Worm (Caenorhabditis elegans) whole organism, young adult: Measurements from ENCODE around the gene Y45F3A.5.

Experiments used
- B0035.1 ChIP-seq: sonication (generic microtip); optimal IDR thresholded peaks from 2 replicates; lab custom pipeline; 2016; ENCODE audit warnings: missing genetic modification characterization, mild to moderate bottlenecking, missing compliant biosample characterization, missing genotype, missing genetic modification reagents
- B0261.1 ChIP-seq: sonication (generic microtip); optimal IDR thresholded peaks from 2 replicates; lab custom pipeline; 2016; ENCODE audit warnings: mild to moderate bottlenecking, missing genetic modification characterization, moderate library complexity, missing compliant biosample characterization
- B0336.3 ChIP-seq: fragments of 200-800 bp; sonication (Bioruptor generic); IDR thresholded peaks from 2 replicates; pipeline ENCODE4 v1.3.6; 2022; ENCODE audit warnings: missing genetic modification characterization, missing compliant biosample characterization
- F37B4.10 ChIP-seq: fragments of 200-800 bp; sonication (Bioruptor generic); IDR thresholded peaks from 2 replicates; pipeline ENCODE4 v1.3.6; 2022; ENCODE audit warnings: missing genetic modification characterization, missing compliant biosample characterization
- F52B5.7 ChIP-seq: sonication (generic microtip); optimal IDR thresholded peaks from 2 replicates; lab custom pipeline; 2016; ENCODE audit warnings: mild to moderate bottlenecking, missing genetic modification characterization, missing compliant biosample characterization
- F55B11.4 ChIP-seq: sonication (generic microtip); optimal IDR thresholded peaks from 2 replicates; lab custom pipeline; 2016; ENCODE audit warnings: missing compliant biosample characterization, missing genetic modification characterization, borderline replicate concordance; ENCODE audit not compliant: insufficient read depth
- T26A5.8 ChIP-seq: sonication (generic microtip); optimal IDR thresholded peaks from 2 replicates; lab custom pipeline; 2016; ENCODE audit warnings: missing genetic modification characterization, missing compliant biosample characterization
- Y53F4B.3 ChIP-seq: fragments of 200-800 bp; sonication (Bioruptor generic); IDR thresholded peaks from 2 replicates; pipeline ENCODE4 v1.3.6; 2022; ENCODE audit warnings: missing genetic modification reagents, missing genetic modification characterization, missing compliant biosample characterization
- Y79H2A.3 ChIP-seq: fragments of 200-800 bp; sonication (Bioruptor generic); conservative IDR thresholded peaks from 2 replicates; pipeline ENCODE4 v1.3.6; 2022; ENCODE audit warnings: missing genetic modification reagents, missing genetic modification characterization, missing compliant biosample characterization
- Y95B8A.8 ChIP-seq: fragments of 200-800 bp; sonication (Bioruptor generic); IDR thresholded peaks from 2 replicates; pipeline ENCODE4 v1.3.6; 2022; ENCODE audit warnings: missing genetic modification reagents, missing genetic modification characterization, missing compliant biosample characterization
- ZK185.1 ChIP-seq: sonication (generic microtip); optimal IDR thresholded peaks from 2 replicates; lab custom pipeline; 2016; ENCODE audit warnings: mild to moderate bottlenecking, missing genetic modification characterization, missing compliant biosample characterization; ENCODE audit not compliant: poor library complexity, severe bottlenecking
- aptf-2 ChIP-seq: fragments of 200-800 bp; sonication (Bioruptor generic); conservative IDR thresholded peaks from 2 replicates; pipeline ENCODE4 v1.3.6; 2022; ENCODE audit warnings: missing genetic modification reagents, missing genetic modification characterization, missing compliant biosample characterization
- aptf-3 ChIP-seq: fragments of 200-800 bp; sonication (Bioruptor generic); IDR thresholded peaks from 2 replicates; pipeline ENCODE4 v1.3.6; 2022; ENCODE audit warnings: missing genetic modification characterization, missing compliant biosample characterization
- attf-3 ChIP-seq: fragments of 200-800 bp; sonication (Bioruptor generic); conservative IDR thresholded peaks from 2 replicates; pipeline ENCODE4 v1.3.6; 2022; ENCODE audit warnings: missing genetic modification reagents, missing genetic modification characterization, missing compliant biosample characterization
- bed-1 ChIP-seq: fragments of 200-800 bp; sonication (Bioruptor generic); IDR thresholded peaks from 2 replicates; pipeline ENCODE4 v1.3.6; 2022; ENCODE audit warnings: missing genetic modification reagents, missing genetic modification characterization, missing compliant biosample characterization
- cebp-1 ChIP-seq, 2 experiments: fragments of 200-800 bp in 1 of 2; sonication (Bioruptor generic) in 1 of 2; sonication (generic microtip) in 1 of 2; IDR thresholded peaks in 1 of 2; optimal IDR thresholded peaks in 1 of 2; 2 replicates each; pipeline versions ENCODE4 v1.3.6 to Lab custom; 2017 to 2022; ENCODE audit warnings: missing compliant biosample characterization in 2 of 2, missing genetic modification characterization in 2 of 2, mild to moderate bottlenecking in 1 of 2, missing genetic modification reagents in 1 of 2, moderate library complexity in 1 of 2
- cebp-2 ChIP-seq: fragments of 200-800 bp; sonication (Bioruptor generic); IDR thresholded peaks from 2 replicates; pipeline ENCODE4 v1.3.6; 2022; ENCODE audit warnings: missing genetic modification characterization, missing compliant biosample characterization
- ceh-100 ChIP-seq: fragments of 200-800 bp; sonication (Bioruptor generic); IDR thresholded peaks from 2 replicates; pipeline ENCODE4 v1.3.6; 2022; ENCODE audit warnings: missing genetic modification reagents, missing genetic modification characterization, missing compliant biosample characterization
- ceh-40 ChIP-seq: fragments of 200-800 bp; sonication (Bioruptor generic); IDR thresholded peaks from 2 replicates; pipeline ENCODE4 v1.3.6; 2022; ENCODE audit warnings: missing genetic modification characterization, missing compliant biosample characterization
- ceh-58 ChIP-seq: fragments of 200-800 bp; sonication (Bioruptor generic); IDR thresholded peaks from 2 replicates; pipeline ENCODE4 v1.3.6; 2022; ENCODE audit warnings: missing genetic modification characterization, missing compliant biosample characterization
- ceh-91 ChIP-seq: fragments of 200-800 bp; sonication (Bioruptor generic); IDR thresholded peaks from 2 replicates; pipeline ENCODE4 v1.3.6; 2022; ENCODE audit warnings: missing genetic modification reagents, missing genetic modification characterization, missing compliant biosample characterization
- dox-1 ChIP-seq: fragments of 200-800 bp; sonication (Bioruptor generic); IDR thresholded peaks from 2 replicates; pipeline ENCODE4 v1.3.6; 2022; ENCODE audit warnings: missing genetic modification reagents, missing genetic modification characterization, missing compliant biosample characterization
- egl-44 ChIP-seq: fragments of 200-800 bp; sonication (Bioruptor generic); IDR thresholded peaks from 2 replicates; pipeline ENCODE4 v1.3.6; 2022; ENCODE audit warnings: missing genetic modification reagents, missing genetic modification characterization, missing compliant biosample characterization
- fkh-3 ChIP-seq: sonication (generic microtip); optimal IDR thresholded peaks from 2 replicates; lab custom pipeline; 2016; ENCODE audit warnings: mild to moderate bottlenecking, missing genetic modification characterization, missing compliant biosample characterization
- gei-17 ChIP-seq: fragments of 200-800 bp; sonication (Bioruptor generic); optimal IDR thresholded peaks from 2 replicates; lab custom pipeline; 2018; ENCODE audit warnings: mild to moderate bottlenecking, missing genetic modification characterization, missing compliant biosample characterization
- hlh-12 ChIP-seq: sonication (generic microtip); optimal IDR thresholded peaks from 2 replicates; lab custom pipeline; 2016; ENCODE audit warnings: missing genetic modification characterization, missing compliant biosample characterization
- hmg-1.2 ChIP-seq: fragments of 200-800 bp; sonication (Bioruptor generic); IDR thresholded peaks from 2 replicates; pipeline ENCODE4 v1.3.6; 2022; ENCODE audit warnings: missing genetic modification reagents, missing genetic modification characterization, missing compliant biosample characterization
- hrde-1 ChIP-seq: sonication (generic microtip); optimal IDR thresholded peaks from 2 replicates; lab custom pipeline; 2016; ENCODE audit warnings: missing genetic modification characterization, mild to moderate bottlenecking, missing compliant biosample characterization, moderate library complexity, missing genotype, missing genetic modification reagents, borderline replicate concordance
- let-526 ChIP-seq: fragments of 200-800 bp; sonication (Bioruptor generic); IDR thresholded peaks from 2 replicates; pipeline ENCODE4 v1.3.6; 2022; ENCODE audit warnings: missing genetic modification reagents, missing genetic modification characterization, missing compliant biosample characterization
- lin-40 ChIP-seq: sonication (generic microtip); optimal IDR thresholded peaks from 2 replicates; lab custom pipeline; 2016; ENCODE audit warnings: missing genetic modification characterization, mild to moderate bottlenecking, missing compliant biosample characterization, missing genotype, missing genetic modification reagents
- lin-54 ChIP-seq: fragments of 200-800 bp; sonication (Bioruptor generic); optimal IDR thresholded peaks from 2 replicates; lab custom pipeline; 2018; ENCODE audit warnings: mild to moderate bottlenecking, missing genetic modification characterization, missing compliant biosample characterization
- lir-1 ChIP-seq: fragments of 200-800 bp; sonication (Bioruptor generic); conservative IDR thresholded peaks from 2 replicates; pipeline ENCODE4 v1.3.6; 2022; ENCODE audit warnings: missing genetic modification reagents, missing genetic modification characterization, missing compliant biosample characterization
- madf-3 ChIP-seq: fragments of 200-800 bp; sonication (Bioruptor generic); IDR thresholded peaks from 2 replicates; pipeline ENCODE4 v1.3.6; 2022; ENCODE audit warnings: missing genetic modification reagents, missing genetic modification characterization, missing compliant biosample characterization
- mcd-1 ChIP-seq: fragments of 200-800 bp; sonication (Bioruptor generic); IDR thresholded peaks from 2 replicates; pipeline ENCODE4 v1.3.6; 2022; ENCODE audit warnings: missing genetic modification reagents, missing genetic modification characterization, missing compliant biosample characterization
- nfya-1 ChIP-seq: sonication (generic microtip); optimal IDR thresholded peaks from 2 replicates; lab custom pipeline; 2017; ENCODE audit warnings: antibody characterized with exemption, missing compliant biosample characterization, missing genetic modification characterization, borderline replicate concordance; ENCODE audit not compliant: insufficient read depth
- nfya-2 ChIP-seq: fragments of 200-800 bp; sonication (Bioruptor generic); IDR thresholded peaks from 2 replicates; pipeline ENCODE4 v1.3.6; 2022; ENCODE audit warnings: missing genetic modification reagents, missing genetic modification characterization, missing compliant biosample characterization
- pbrm-1 ChIP-seq: fragments of 200-800 bp; sonication (Bioruptor generic); IDR thresholded peaks from 2 replicates; pipeline ENCODE4 v1.3.6; 2022; ENCODE audit warnings: missing genetic modification reagents, missing genetic modification characterization, missing compliant biosample characterization
- pha-4 ChIP-seq: fragments of 150-350 bp; sonication (generic microtip); optimal IDR thresholded peaks from 2 replicates; lab custom pipeline; 2014; ENCODE audit warnings: missing biosample characterization, missing genetic modification reagents, missing genetic modification characterization
- snpc-1.3 ChIP-seq: sonication (generic microtip); optimal IDR thresholded peaks from 2 replicates; lab custom pipeline; 2017; ENCODE audit warnings: missing genetic modification characterization, mild to moderate bottlenecking, missing compliant biosample characterization, antibody characterized with exemption, moderate library complexity, missing genotype, missing genetic modification reagents; ENCODE audit not compliant: insufficient read depth
- snpc-4 ChIP-seq, 5 experiments: fragments of 150-350 bp in 1 of 5; sonication (generic microtip) in 4 of 5; optimal IDR thresholded peaks; 2 replicates each; lab custom pipeline; 2014 to 2018; ENCODE audit warnings: missing genetic modification characterization in 5 of 5, missing biosample characterization in 3 of 5, antibody characterized with exemption in 2 of 5, mild to moderate bottlenecking in 2 of 5, missing compliant biosample characterization in 2 of 5, missing genotype in 2 of 5, moderate library complexity in 2 of 5, missing genetic modification reagents in 1 of 5
- sptf-2 ChIP-seq: fragments of 200-800 bp; sonication (Bioruptor generic); optimal IDR thresholded peaks from 2 replicates; lab custom pipeline; 2018; ENCODE audit warnings: mild to moderate bottlenecking, missing genetic modification characterization, missing compliant biosample characterization
- zim-3 ChIP-seq: sonication (generic microtip); optimal IDR thresholded peaks from 2 replicates; lab custom pipeline; 2017; ENCODE audit warnings: mild to moderate bottlenecking, missing genetic modification characterization, moderate library complexity, missing compliant biosample characterization
- ztf-28 ChIP-seq: fragments of 200-800 bp; sonication (Bioruptor generic); IDR thresholded peaks from 2 replicates; pipeline ENCODE4 v1.3.6; 2022; ENCODE audit warnings: missing genetic modification reagents, missing genetic modification characterization, missing compliant biosample characterization
- ztf-3 ChIP-seq: fragments of 200-800 bp; sonication (Bioruptor generic); optimal IDR thresholded peaks from 2 replicates; lab custom pipeline; 2018; ENCODE audit warnings: mild to moderate bottlenecking, missing genetic modification characterization, missing compliant biosample characterization

Gene Y45F3A.5

ce11 chrIII:10624564-10624963 is 38.4 kb upstream of the Y45F3A.5 start (continued):
- TF ChIP-seq ceh-40 = 0 out of 2 replicates have a peak, but pooled peaks have one; percentile 62
- TF ChIP-seq ceh-100 (GFP tag; lab: Robert Waterston, UW) = peak; percentile 51; the same call in 1 of the 2 replicates
- TF ChIP-seq T26A5.8 (tag; lab: Kevin White, UChicago) = no peak
- TF ChIP-seq hrde-1 (tag; lab: Kevin White, UChicago) = peak; percentile 62
- TF ChIP-seq hlh-12 (tag; lab: Kevin White, UChicago) = no peak
- peak; percentile 88 for TF ChIP-seq dox-1 (GFP tag; lab: Robert Waterston, UW)
- no peak for TF ChIP-seq aptf-2 (GFP tag; lab: Robert Waterston, UW)
- TF ChIP-seq Y95B8A.8 (GFP tag; lab: Robert Waterston, UW) = no peak
- 0 out of 2 replicates have a peak, but pooled peaks have one; percentile 69 for TF ChIP-seq bed-1 (GFP tag; lab: Robert Waterston, UW)
- no peak for TF ChIP-seq nfya-1 (tag; lab: Kevin White, UChicago)
- no peak for TF ChIP-seq ztf-3 (GFP tag; lab: Kevin White, UChicago)
- no peak for TF ChIP-seq gei-17 (GFP tag; lab: Kevin White, UChicago)
- peak; percentile 32 for TF ChIP-seq snpc-4 (GFP tag; optimal IDR thresholded peaks at IDR 0.05; lab: Kevin White, UChicago)
- peak in 3 of 4 experiments; percentile 16 to 37 (median 28) for TF ChIP-seq snpc-4 (tag; optimal IDR thresholded peaks at IDR 0.05; lab: Kevin White, UChicago)
- peak; percentile 85 for TF ChIP-seq ZK185.1 (tag; lab: Kevin White, UChicago)
- peak; percentile 68 for TF ChIP-seq lir-1 (GFP tag; lab: Robert Waterston, UW)
- peak; percentile 45 for TF ChIP-seq F52B5.7 (tag; lab: Kevin White, UChicago)
- TF ChIP-seq Y53F4B.3 (GFP tag; lab: Robert Waterston, UW) = no peak
- TF ChIP-seq cebp-1 (GFP tag; IDR thresholded peaks at IDR 0.05; lab: Robert Waterston, UW) = 0 out of 2 replicates have a peak, but pooled peaks have one; percentile 17
- peak; percentile 61 for TF ChIP-seq cebp-1 (tag; optimal IDR thresholded peaks at IDR 0.05; lab: Kevin White, UChicago)
- TF ChIP-seq egl-44 = peak; percentile 89
- TF ChIP-seq F55B11.4 (tag; lab: Kevin White, UChicago) = no peak
- TF ChIP-seq zim-3 (tag; lab: Kevin White, UChicago) = peak; percentile 70
- 0 out of 2 replicates have a peak, but pooled peaks have one; percentile 59 for TF ChIP-seq Y79H2A.3 (GFP tag; lab: Robert Waterston, UW)
- no peak for TF ChIP-seq attf-3 (GFP tag; lab: Robert Waterston, UW)
- peak; percentile 80 for TF ChIP-seq snpc-1.3 (tag; lab: Kevin White, UChicago)
- peak; percentile 86 for TF ChIP-seq B0261.1 (tag; lab: Kevin White, UChicago)
- TF ChIP-seq mcd-1 (GFP tag; lab: Robert Waterston, UW) = peak; percentile 60
- TF ChIP-seq ztf-28 (GFP tag; lab: Robert Waterston, UW) = 0 out of 2 replicates have a peak, but pooled peaks have one; percentile 39
- peak; percentile 67 for TF ChIP-seq hmg-1.2 (GFP tag; lab: Robert Waterston, UW)
- TF ChIP-seq cebp-2 (GFP tag; lab: Robert Waterston, UW) = 0 out of 2 replicates have a peak, but pooled peaks have one; percentile 45
- TF ChIP-seq F37B4.10 (GFP tag; lab: Robert Waterston, UW) = 0 out of 2 replicates have a peak, but pooled peaks have one; percentile 80
- peak; percentile 45 for TF ChIP-seq lin-54 (GFP tag; lab: Kevin White, UChicago)
- TF ChIP-seq ceh-58 (GFP tag; lab: Robert Waterston, UW) = peak; percentile 80; the same call in 1 of the 2 replicates
- TF ChIP-seq sptf-2 = peak; percentile 85

ce11 chrIII:10621208-10621607 is 35.1 kb upstream of the Y45F3A.5 start, which contains the start of the genes lron-10 and hpr-9:
TSS of gene lron-10 (minus strand) at chrIII:10621369.
TSS of gene hpr-9 (plus strand) at chrIII:10621551.
- peak; percentile 73 for TF ChIP-seq lin-54 (GFP tag; lab: Kevin White, UChicago)
- peak; percentile 86 for TF ChIP-seq lin-40 (tag; lab: Kevin White, UChicago)
- peak; percentile 49 for TF ChIP-seq ceh-91 (GFP tag; lab: Robert Waterston, UW)
- peak; percentile 48; the same call in 1 of the 2 replicates for TF ChIP-seq let-526 (GFP tag; lab: Robert Waterston, UW)
- no peak for TF ChIP-seq aptf-3 (GFP tag; lab: Robert Waterston, UW)
- TF ChIP-seq snpc-4 (GFP tag; optimal IDR thresholded peaks at IDR 0.05; lab: Kevin White, UChicago) = no peak
- TF ChIP-seq snpc-4 (tag; optimal IDR thresholded peaks at IDR 0.05; lab: Kevin White, UChicago) = peak in 2 of 4 experiments; percentile 14 to 32
- no peak for TF ChIP-seq fkh-3 (tag; lab: Kevin White, UChicago)
- 0 out of 2 replicates have a peak, but pooled peaks have one; percentile 58 for TF ChIP-seq ztf-28 (GFP tag; lab: Robert Waterston, UW)
- peak; percentile 59; the same call in 1 of the 2 replicates for TF ChIP-seq pbrm-1
- TF ChIP-seq B0336.3 (GFP tag; lab: Robert Waterston, UW) = peak; percentile 72
- TF ChIP-seq madf-3 (GFP tag; lab: Robert Waterston, UW) = 0 out of 2 replicates have a peak, but pooled peaks have one; percentile 61
- no peak for TF ChIP-seq nfya-2 (GFP tag; lab: Robert Waterston, UW)
- no peak for TF ChIP-seq B0035.1 (tag; lab: Kevin White, UChicago)
- no peak for TF ChIP-seq pha-4 (tag; lab: Kevin White, UChicago)
- no peak for TF ChIP-seq sptf-2
